Worm (Caenorhabditis elegans): ENCODE measurements around the gene R11F4.2.

Gene R11F4.2

DNA sequence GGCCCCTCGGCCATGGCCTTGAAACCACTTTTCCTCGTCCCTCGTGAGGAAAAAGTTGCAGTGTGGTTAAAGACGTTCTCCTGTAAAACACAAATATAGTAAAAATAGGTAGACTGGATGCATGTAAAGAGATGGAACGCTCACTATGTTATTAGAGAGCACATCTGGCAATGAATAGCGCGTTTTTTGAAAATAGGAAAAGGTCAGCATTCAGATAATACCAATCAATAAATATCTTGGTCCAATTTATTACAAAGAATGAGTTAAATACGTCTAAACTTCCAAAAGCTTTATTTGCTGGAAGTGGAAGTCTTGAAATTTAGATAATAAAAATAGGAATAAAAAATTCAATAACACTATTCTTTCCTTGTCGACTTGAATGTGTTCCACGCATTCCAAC, 20.4 kb upstream of the R11F4.2 start, which contains the start of gene gadr-4 (continued):
- TF ChIP-seq F39B2.1 (GFP tag; IDR thresholded peaks at IDR 0.05): no peak
- TF ChIP-seq sdz-38 (tag; optimal IDR thresholded peaks at IDR 0.05): no peak

DNA sequence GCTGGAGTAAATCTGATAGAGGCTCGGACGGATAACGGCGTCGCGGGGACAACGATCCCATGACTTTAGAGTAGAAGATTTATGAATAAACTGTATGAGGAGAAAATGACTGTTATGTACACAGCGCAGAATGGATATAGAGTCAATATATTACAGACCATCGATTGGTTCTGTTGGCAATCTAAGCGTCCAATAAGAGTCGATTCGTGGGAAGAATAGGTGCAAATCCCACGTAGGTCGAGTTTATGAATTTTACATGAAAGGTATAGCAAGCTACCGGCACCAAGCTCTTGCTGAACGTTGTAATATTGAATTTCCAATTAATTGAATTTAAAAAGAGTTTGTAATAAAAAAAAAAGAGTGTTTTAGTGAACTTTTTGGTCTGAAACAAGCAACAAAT, 18.9 kb upstream of the R11F4.2 start, which contains the start of gene fbxb-118:
fbxb-118 (minus strand) TSS at position 101 of the 400 bp plus-strand sequence.
- TF ChIP-seq mel-28 (tag; optimal IDR thresholded peaks at IDR 0.05; ENCODE audit: borderline replicate concordance): no peak
- no peak for TF ChIP-seq F23B12.7 (tag; optimal IDR thresholded peaks at IDR 0.05; ENCODE audit: insufficient read depth)
- no peak for TF ChIP-seq madf-8 (GFP tag; conservative IDR thresholded peaks at IDR 0.05)
- no peak for TF ChIP-seq F49E8.2 (tag; optimal IDR thresholded peaks at IDR 0.05; ENCODE audit: insufficient read depth)
- TF ChIP-seq bed-1 (GFP tag; IDR thresholded peaks at IDR 0.05): no peak
- TF ChIP-seq him-1 (tag; optimal IDR thresholded peaks at IDR 0.05): no peak
- no peak for TF ChIP-seq snpc-1.3 (tag; optimal IDR thresholded peaks at IDR 0.05; ENCODE audit: insufficient read depth)
- TF ChIP-seq dpl-1 (GFP tag; optimal IDR thresholded peaks at IDR 0.05): no peak
- TF ChIP-seq mcd-1 (GFP tag; IDR thresholded peaks at IDR 0.05): no peak
- no peak for TF ChIP-seq die-1 (tag; optimal IDR thresholded peaks at IDR 0.05)
- TF ChIP-seq cebp-2 (GFP tag; IDR thresholded peaks at IDR 0.05): no peak
- TF ChIP-seq aptf-3 (GFP tag; IDR thresholded peaks at IDR 0.05): no peak
- TF ChIP-seq lsl-1 (GFP tag; optimal IDR thresholded peaks at IDR 0.05): no peak
- no peak for TF ChIP-seq sptf-2 (GFP tag; optimal IDR thresholded peaks at IDR 0.05)
- no peak for TF ChIP-seq hmg-20 (GFP tag; IDR thresholded peaks at IDR 0.05)
- no peak for TF ChIP-seq T07F8.4 (tag; optimal IDR thresholded peaks at IDR 0.05)
- TF ChIP-seq unc-62 (GFP tag; optimal IDR thresholded peaks at IDR 0.05): no peak
- TF ChIP-seq Y56A3A.18 (GFP tag; IDR thresholded peaks at IDR 0.05): no peak
- no peak for TF ChIP-seq tlf-1 (GFP tag; optimal IDR thresholded peaks at IDR 0.05)
- no peak for TF ChIP-seq ceh-27 (GFP tag; optimal IDR thresholded peaks at IDR 0.05)

DNA sequence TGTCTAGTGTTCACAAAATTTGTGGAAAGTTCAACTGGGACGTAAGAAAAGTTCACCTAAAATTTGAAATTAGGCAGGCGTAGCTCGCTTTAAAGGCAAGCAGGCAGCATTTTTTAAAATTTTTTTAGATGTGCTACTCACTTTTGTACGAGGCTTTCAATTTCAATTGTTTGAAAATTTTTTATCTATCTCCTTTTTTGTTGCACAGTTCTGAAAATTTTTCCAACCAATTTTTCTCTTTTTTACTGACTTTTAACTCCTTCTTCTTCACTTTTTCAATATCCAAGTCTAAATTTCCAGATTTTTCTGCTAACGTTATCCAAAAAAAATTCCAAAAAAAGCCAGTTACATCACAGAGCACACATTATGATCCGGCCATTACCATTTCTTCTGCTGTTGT, 15.6 kb upstream of the R11F4.2 start, which contains the start of gene W06A11.1:
W06A11.1 (plus strand) TSS at position 301 of the 400 bp plus-strand sequence.
- no peak for TF ChIP-seq F22D6.2 (tag; optimal IDR thresholded peaks at IDR 0.05)
- no peak for TF ChIP-seq chd-7 (tag; optimal IDR thresholded peaks at IDR 0.05)
- no peak for TF ChIP-seq nfyb-1 (GFP tag; IDR thresholded peaks at IDR 0.05)
- TF ChIP-seq ztf-18 (tag; optimal IDR thresholded peaks at IDR 0.05): no peak
- TF ChIP-seq madf-10 (tag; optimal IDR thresholded peaks at IDR 0.05): no peak
- TF ChIP-seq sptf-2 (GFP tag; optimal IDR thresholded peaks at IDR 0.05): no peak
- TF ChIP-seq egl-44 (GFP tag; IDR thresholded peaks at IDR 0.05): no peak
- TF ChIP-seq rec-8 (tag; optimal IDR thresholded peaks at IDR 0.05): no peak

DNA sequence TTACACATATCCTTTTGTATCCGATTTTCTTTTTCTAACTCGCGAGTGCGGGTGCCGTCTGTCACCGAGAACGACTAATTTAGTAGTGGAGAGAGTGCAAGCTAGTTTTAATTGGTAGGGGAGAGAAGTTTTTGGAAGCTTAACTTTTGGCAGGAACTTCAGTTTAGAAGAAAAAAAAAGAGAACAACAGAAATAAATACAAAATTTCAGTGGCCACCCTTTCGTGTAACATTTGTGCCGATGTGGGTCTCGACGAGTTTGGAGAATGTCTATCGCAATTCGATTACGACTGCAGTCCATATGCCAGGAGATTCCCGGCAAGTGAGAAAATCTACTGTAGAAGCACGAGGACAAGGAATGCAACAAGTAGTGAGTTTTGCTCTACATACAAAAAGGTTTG, 14.7 kb upstream of the R11F4.2 start:
- no peak for TF ChIP-seq somi-1 (GFP tag; optimal IDR thresholded peaks at IDR 0.05)
- TF ChIP-seq F49E8.2 (tag; optimal IDR thresholded peaks at IDR 0.05; ENCODE audit: insufficient read depth): no peak
- no peak for TF ChIP-seq athp-1 (tag; optimal IDR thresholded peaks at IDR 0.05)
- TF ChIP-seq madf-10 (tag; optimal IDR thresholded peaks at IDR 0.05): no peak
- TF ChIP-seq pha-4 (tag; optimal IDR thresholded peaks at IDR 0.05): no peak
- no peak for TF ChIP-seq F52B5.7 (tag; optimal IDR thresholded peaks at IDR 0.05)
- no peak for TF ChIP-seq fkh-3 (tag; optimal IDR thresholded peaks at IDR 0.05)
- TF ChIP-seq ets-4 (GFP tag; optimal IDR thresholded peaks at IDR 0.05): no peak
- no peak for TF ChIP-seq cebp-1 (GFP tag; IDR thresholded peaks at IDR 0.05)
- TF ChIP-seq cebp-1 (tag; optimal IDR thresholded peaks at IDR 0.05): no peak
- TF ChIP-seq lsl-1 (GFP tag; optimal IDR thresholded peaks at IDR 0.05): no peak
- TF ChIP-seq Y53F4B.3 (GFP tag; IDR thresholded peaks at IDR 0.05): no peak
- no peak for TF ChIP-seq F33H1.4 (GFP tag; IDR thresholded peaks at IDR 0.05)
- TF ChIP-seq zim-3 (tag; optimal IDR thresholded peaks at IDR 0.05): no peak

All from whole organism, young adult.